Fruit fly (Drosophila melanogaster): ENCODE results near the gene Hinfp.
A peak's percentile ranks its signal among the peaks of the same experiment; 100 is the strongest.

Hinfp gene

DNA sequence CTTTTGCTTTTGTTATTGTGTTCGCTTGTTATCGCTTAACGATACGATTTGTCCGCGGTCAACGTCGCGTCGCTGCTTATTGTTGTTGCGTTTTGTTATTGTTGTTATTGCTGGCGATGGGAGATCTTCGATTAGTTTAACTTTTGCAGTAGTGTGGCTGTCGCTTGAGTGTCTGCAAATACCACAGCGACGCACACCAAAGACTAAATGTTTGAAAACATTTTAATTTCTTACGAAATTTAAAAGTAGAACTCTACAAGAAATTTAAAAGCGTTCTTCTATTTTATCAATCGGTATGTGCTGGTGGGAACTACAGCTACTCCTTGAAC is 5.3 kb upstream of the Hinfp start, which contains the start of gene spdi:
TSS of gene spdi (minus strand) at position 94 of the 329 bp plus-strand sequence.
- TF ChIP-seq dsx (GFP tag; optimal IDR thresholded peaks at IDR 0.05; ENCODE audit: poor library complexity, severe bottlenecking) (peak; percentile 5), CG1621 (tag; optimal IDR thresholded peaks at IDR 0.05) (no peak)

DNA sequence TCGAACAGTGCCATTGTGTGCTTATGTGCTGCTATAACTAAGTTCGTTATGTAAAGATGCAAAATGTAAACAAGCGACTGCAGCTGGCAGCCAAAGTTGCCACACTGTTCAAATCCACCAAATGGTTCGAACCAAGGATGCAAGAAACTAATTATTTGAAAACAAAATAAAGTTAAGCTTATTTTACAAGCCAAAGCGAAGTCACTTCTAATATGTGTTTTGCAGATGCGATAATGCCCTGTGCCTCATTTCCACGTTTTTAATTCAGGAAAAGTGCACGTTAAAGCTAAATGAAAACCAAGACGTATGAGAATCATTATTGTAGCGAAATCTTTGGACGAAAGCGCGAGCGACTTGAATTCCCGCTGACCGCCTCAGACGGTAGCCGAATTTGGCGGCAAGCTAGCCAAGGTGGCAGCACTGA is 4.2 kb upstream of the Hinfp start, which contains the start of the genes CG13365 and Vsp37A:
TSS of gene CG13365 (minus strand) at position 84 of the 424 bp plus-strand sequence.
TSS of gene Vsp37A (plus strand) at position 399 of the 424 bp plus-strand sequence.
- TF ChIP-seq Ets96B (tag; optimal IDR thresholded peaks at IDR 0.05) (no peak), Hr38 (GFP tag; optimal IDR thresholded peaks at IDR 0.05) (no peak), CG10631 (GFP tag; optimal IDR thresholded peaks at IDR 0.05) (peak; percentile 41), Ets21C (GFP tag; optimal IDR thresholded peaks at IDR 0.05) (peak; percentile 30), CG6808 (GFP tag; optimal IDR thresholded peaks at IDR 0.05) (peak; percentile 64), dsx (GFP tag; optimal IDR thresholded peaks at IDR 0.05; ENCODE audit: poor library complexity, severe bottlenecking) (peak; percentile 14), Hr39 (GFP tag; optimal IDR thresholded peaks at IDR 0.05) (peak; percentile 56), CG3032 (tag; optimal IDR thresholded peaks at IDR 0.05) (peak; percentile 30), CG6854 (GFP tag; optimal IDR thresholded peaks at IDR 0.05) (no peak), Eip78C (GFP tag) (peak; percentile 75), cyc (GFP tag; optimal IDR thresholded peaks at IDR 0.05) (peak; percentile 22), CG6276 (GFP tag; optimal IDR thresholded peaks at IDR 0.05) (no peak), CG32006 (GFP tag; optimal IDR thresholded peaks at IDR 0.05) (no peak), Hr4 (GFP tag; optimal IDR thresholded peaks at IDR 0.05) (peak; percentile 25), Sox14 (GFP tag; optimal IDR thresholded peaks at IDR 0.05) (peak; percentile 66), CG11762 (GFP tag; optimal IDR thresholded peaks at IDR 0.05; ENCODE audit: insufficient read depth) (no peak), Eip75B (GFP tag; optimal IDR thresholded peaks at IDR 0.05) (peak; percentile 39), fd59A (GFP tag; optimal IDR thresholded peaks at IDR 0.05) (no peak), esn (GFP tag; optimal IDR thresholded peaks at IDR 0.05) (peak; percentile 48), Sox15 (GFP tag; optimal IDR thresholded peaks at IDR 0.05) (peak; percentile 8), CG31627 (GFP tag; optimal IDR thresholded peaks at IDR 0.05) (peak; percentile 24), svp (GFP tag) (peak; percentile 77), lz (GFP tag; optimal IDR thresholded peaks at IDR 0.05) (peak; percentile 35), CG8319 (GFP tag; optimal IDR thresholded peaks at IDR 0.05) (peak; percentile 4), CG11902 (GFP tag; optimal IDR thresholded peaks at IDR 0.05) (peak; percentile 10), acj6 (GFP tag; optimal IDR thresholded peaks at IDR 0.05) (no peak), topi (GFP tag; optimal IDR thresholded peaks at IDR 0.05) (peak; percentile 5), fkh (GFP tag; optimal IDR thresholded peaks at IDR 0.05) (peak; percentile 96), OdsH (GFP tag; optimal IDR thresholded peaks at IDR 0.05) (peak; percentile 44), CG9139 (GFP tag; optimal IDR thresholded peaks at IDR 0.05) (no peak)

DNA sequence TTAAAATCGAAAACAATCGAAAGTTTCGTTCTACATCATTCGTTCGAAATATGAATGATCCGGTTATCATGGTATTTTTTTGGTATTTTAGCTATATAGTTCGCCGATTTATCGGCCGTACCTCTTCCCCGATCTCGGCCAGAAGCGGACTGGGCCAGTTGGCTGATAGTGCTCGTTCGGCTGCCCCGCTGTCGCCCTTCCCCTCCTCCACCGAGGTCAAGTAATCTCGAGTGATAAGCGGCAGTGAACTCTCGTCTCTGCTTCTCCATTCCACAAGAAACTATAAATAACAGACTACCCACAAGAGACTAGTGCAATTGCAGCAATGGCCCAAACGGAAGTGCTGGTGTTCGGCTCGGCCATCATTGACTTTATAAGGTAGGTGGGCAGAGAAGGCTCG is 2.0 kb upstream of the Hinfp start, which contains the start of gene CG13369:
TSS of gene CG13369 (plus strand) at position 112 of the 400 bp plus-strand sequence.
- TF ChIP-seq Eip78C (GFP tag) = no peak
- no peak for TF ChIP-seq CG6854 (GFP tag; optimal IDR thresholded peaks at IDR 0.05)
- no peak for TF ChIP-seq CG4318 (GFP tag; optimal IDR thresholded peaks at IDR 0.05)
- TF ChIP-seq CG31627 (GFP tag; optimal IDR thresholded peaks at IDR 0.05) = no peak
- no peak for TF ChIP-seq Met (GFP tag; optimal IDR thresholded peaks at IDR 0.05)
- no peak for TF ChIP-seq svp (GFP tag)
- TF ChIP-seq fd59A (GFP tag; optimal IDR thresholded peaks at IDR 0.05) = no peak
- TF ChIP-seq Sox14 (GFP tag; optimal IDR thresholded peaks at IDR 0.05) = no peak
- no peak for TF ChIP-seq Smox (GFP tag; optimal IDR thresholded peaks at IDR 0.05)
- no peak for TF ChIP-seq OdsH (GFP tag; optimal IDR thresholded peaks at IDR 0.05)
- TF ChIP-seq Ets21C (GFP tag; optimal IDR thresholded peaks at IDR 0.05) = no peak
- TF ChIP-seq spab (GFP tag; optimal IDR thresholded peaks at IDR 0.05) = no peak
- no peak for TF ChIP-seq lz (GFP tag; optimal IDR thresholded peaks at IDR 0.05)
- TF ChIP-seq CG11762 (GFP tag; optimal IDR thresholded peaks at IDR 0.05; ENCODE audit: insufficient read depth) = no peak
- TF ChIP-seq Ets96B (tag; optimal IDR thresholded peaks at IDR 0.05) = no peak
- TF ChIP-seq achi (GFP tag; optimal IDR thresholded peaks at IDR 0.05) = no peak
- TF ChIP-seq net (GFP tag; optimal IDR thresholded peaks at IDR 0.05) = no peak
- TF ChIP-seq CG32006 (GFP tag; optimal IDR thresholded peaks at IDR 0.05) = no peak
- no peak for TF ChIP-seq CG7368 (GFP tag; optimal IDR thresholded peaks at IDR 0.05)

Measured in whole organism, prepupa.